Worm (Caenorhabditis elegans) whole organism, mixed stage, embryonic: ENCODE data around the gene sprr-3.

Experiments
- bed-3 ChIP-seq: fragments of 200-800 bp; sonication (Bioruptor generic); optimal IDR thresholded peaks from 3 replicates; lab custom pipeline; 2018; ENCODE audit warnings: mild to moderate bottlenecking, missing genetic modification characterization, moderate library complexity, missing compliant biosample characterization
- elt-1 ChIP-seq: sonication (generic microtip); optimal IDR thresholded peaks from 2 replicates; lab custom pipeline; 2017; ENCODE audit warnings: missing genetic modification characterization, mild to moderate bottlenecking, missing compliant biosample characterization, antibody characterized with exemption, moderate library complexity, borderline replicate concordance; ENCODE audit not compliant: insufficient read depth
- elt-3 ChIP-seq: fragments of 150-350 bp; optimal IDR thresholded peaks from 2 replicates; lab custom pipeline; 2014; ENCODE audit warnings: missing biosample characterization, missing genetic modification characterization
- ham-2 ChIP-seq: fragments of 200-800 bp; sonication (Bioruptor generic); optimal IDR thresholded peaks from 2 replicates; lab custom pipeline; 2018; ENCODE audit warnings: mild to moderate bottlenecking, missing genetic modification characterization, missing compliant biosample characterization
- lsy-2 ChIP-seq: fragments of 150-350 bp; optimal IDR thresholded peaks from 2 replicates; lab custom pipeline; 2014; ENCODE audit warnings: missing biosample characterization, missing genetic modification characterization
- mab-5 ChIP-seq: fragments of 150-350 bp; optimal IDR thresholded peaks from 2 replicates; lab custom pipeline; 2014; ENCODE audit warnings: missing biosample characterization, missing genetic modification characterization
- nhr-12 ChIP-seq: fragments of 150-350 bp; optimal IDR thresholded peaks from 2 replicates; lab custom pipeline; 2014; ENCODE audit warnings: missing biosample characterization, missing genetic modification characterization
- nhr-28 ChIP-seq: fragments of 150-350 bp; optimal IDR thresholded peaks from 2 replicates; lab custom pipeline; 2014; ENCODE audit warnings: missing biosample characterization, missing genetic modification characterization
- pha-4 ChIP-seq: fragments of 150-350 bp; optimal IDR thresholded peaks from 2 replicates; lab custom pipeline; 2018; ENCODE audit warnings: missing biosample characterization, missing genetic modification reagents, missing genetic modification characterization
- ztf-11 ChIP-seq: fragments of 150-350 bp; optimal IDR thresholded peaks from 2 replicates; lab custom pipeline; 2014; ENCODE audit warnings: missing biosample characterization, missing genetic modification characterization

ce11 chrIV:2551418-2551817, 9.3 kb downstream of the sprr-3 start, which contains the start of gene Y69A2AR.23:
- TF ChIP-seq elt-3 (tag; lab: Kevin White, UChicago): no peak
- no peak for TF ChIP-seq bed-3 (GFP tag; lab: Kevin White, UChicago)
- TF ChIP-seq ham-2: no peak
- TF ChIP-seq elt-1 (tag; lab: Kevin White, UChicago): no peak
- TF ChIP-seq mab-5 (tag; lab: Kevin White, UChicago): no peak
- TF ChIP-seq nhr-28 (tag; lab: Kevin White, UChicago): no peak
- no peak for TF ChIP-seq lsy-2 (tag; lab: Kevin White, UChicago)
- TF ChIP-seq pha-4 (tag; lab: Kevin White, UChicago): no peak
- no peak for TF ChIP-seq nhr-12 (tag; lab: Kevin White, UChicago)
- no peak for TF ChIP-seq ztf-11
